Comparison of ENCODE assay signal across 1 fruit fly cellular context in the genomic region with DNA sequence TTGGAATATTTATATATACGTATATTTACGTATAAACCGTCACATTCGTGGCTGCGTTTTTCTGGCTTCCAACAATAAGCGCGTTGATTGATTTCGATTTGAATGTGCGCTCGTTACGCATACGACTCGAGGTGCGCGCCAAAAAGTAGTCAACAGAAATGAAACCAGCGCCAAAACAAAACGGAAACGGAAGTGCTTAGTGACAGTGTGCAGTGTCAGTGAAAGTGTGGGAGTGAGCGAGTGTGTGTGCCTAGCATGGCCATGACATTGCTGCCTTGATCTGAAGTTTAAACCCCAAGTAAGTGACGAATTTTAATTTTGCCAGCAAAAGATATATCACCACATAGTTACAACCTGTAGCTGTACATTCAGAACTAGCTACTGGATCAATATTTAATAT.
TF ChIP-seq lines count a peak whose summit lies in the region.

A gene (plus strand): TSS at position 192 of the 400 bp plus-strand sequence.

TF ChIP-seq in whole organism, embryonic, 481 proteins besides CTCF, POLR2A, EP300 and RAD21 (continued from another document):
- TF ChIP-seq CG6689 (GFP tag; IDR thresholded peaks at IDR 0.05; lab: Robert Waterston, UW) (no peak), pan (optimal IDR thresholded peaks at IDR 0.05; lab: Kevin White, UChicago) (no peak), pan (GFP tag; optimal IDR thresholded peaks at IDR 0.05 in 1 of 2, IDR thresholded peaks at IDR 0.05 in 1 of 2) (no peak), Hmr (GFP tag; optimal IDR thresholded peaks at IDR 0.05; lab: Kevin White, UChicago) (no peak), CG17568 (GFP tag; optimal IDR thresholded peaks at IDR 0.05; lab: Kevin White, UChicago) (peak; percentile 84), CG9437 (GFP tag; optimal IDR thresholded peaks at IDR 0.05; lab: Kevin White, UChicago) (peak; percentile 56), CG4424 (GFP tag; optimal IDR thresholded peaks at IDR 0.05; lab: Kevin White, UChicago) (no peak), CG8388 (GFP tag; optimal IDR thresholded peaks at IDR 0.05; lab: Kevin White, UChicago) (no peak), gcm (GFP tag; optimal IDR thresholded peaks at IDR 0.05; lab: Kevin White, UChicago) (peak; percentile 54), sima (GFP tag; optimal IDR thresholded peaks at IDR 0.05; lab: Kevin White, UChicago) (no peak), tll (GFP tag; optimal IDR thresholded peaks at IDR 0.05; lab: Kevin White, UChicago) (no peak), lmd (GFP tag; IDR thresholded peaks at IDR 0.05; lab: Robert Waterston, UW) (no peak), CG10366 (GFP tag; IDR thresholded peaks at IDR 0.05; lab: Robert Waterston, UW) (no peak), CG3847 (GFP tag; IDR thresholded peaks at IDR 0.05; lab: Robert Waterston, UW) (no peak), hth (optimal IDR thresholded peaks at IDR 0.05; lab: Kevin White, UChicago) (no peak), Taf1 (GFP tag; IDR thresholded peaks at IDR 0.05; lab: Robert Waterston, UW) (no peak), CG6175 (GFP tag; IDR thresholded peaks at IDR 0.05; lab: Robert Waterston, UW) (no peak), NC2β (GFP tag; optimal IDR thresholded peaks at IDR 0.05; lab: Kevin White, UChicago) (peak; percentile 7), HHEX (GFP tag; optimal IDR thresholded peaks at IDR 0.05; lab: Kevin White, UChicago) (peak; percentile 46), Lhr (GFP tag; optimal IDR thresholded peaks at IDR 0.05; lab: Kevin White, UChicago) (peak; percentile 19), PHDP (tag; optimal IDR thresholded peaks at IDR 0.05; lab: Kevin White, UChicago) (no peak), Mrtf (GFP tag; IDR thresholded peaks at IDR 0.05; lab: Robert Waterston, UW) (no peak), sqz (GFP tag; optimal IDR thresholded peaks at IDR 0.05; lab: Kevin White, UChicago) (no peak), CG4617 (GFP tag; optimal IDR thresholded peaks at IDR 0.05; lab: Kevin White, UChicago; ENCODE audit: borderline replicate concordance) (no peak), Stat92E (GFP tag; optimal IDR thresholded peaks at IDR 0.05; lab: Kevin White, UChicago) (no peak), CG3065 (GFP tag; optimal IDR thresholded peaks at IDR 0.05; lab: Kevin White, UChicago) (no peak), Lim3 (GFP tag; IDR thresholded peaks at IDR 0.05; lab: Robert Waterston, UW) (no peak), sens-2 (GFP tag; IDR thresholded peaks at IDR 0.05; lab: Robert Waterston, UW) (no peak), CG7987 (GFP tag; optimal IDR thresholded peaks at IDR 0.05; lab: Kevin White, UChicago) (peak; percentile 62), jigr1 (GFP tag; IDR thresholded peaks at IDR 0.05; lab: Robert Waterston, UW) (no peak), Oaz (GFP tag; IDR thresholded peaks at IDR 0.05; lab: Robert Waterston, UW) (no peak), tgo (GFP tag; IDR thresholded peaks at IDR 0.05; lab: Robert Waterston, UW) (no peak), ci (GFP tag; IDR thresholded peaks at IDR 0.05; lab: Robert Waterston, UW) (peak; percentile 94), CG17612 (GFP tag; IDR thresholded peaks at IDR 0.05; lab: Robert Waterston, UW) (no peak), CG18764 (GFP tag; optimal IDR thresholded peaks at IDR 0.05; lab: Kevin White, UChicago) (no peak), CG17186 (GFP tag; optimal IDR thresholded peaks at IDR 0.05; lab: Kevin White, UChicago) (peak; percentile 46), Max (GFP tag; optimal IDR thresholded peaks at IDR 0.05; lab: Kevin White, UChicago) (no peak), CG14050 (GFP tag; IDR thresholded peaks at IDR 0.05; lab: Robert Waterston, UW) (no peak), ab (GFP tag; optimal IDR thresholded peaks at IDR 0.05; lab: Kevin White, UChicago) (no peak), CG11398 (GFP tag; optimal IDR thresholded peaks at IDR 0.05; lab: Kevin White, UChicago) (no peak), CG9727 (GFP tag; optimal IDR thresholded peaks at IDR 0.05; lab: Kevin White, UChicago) (no peak), CG12104 (GFP tag; optimal IDR thresholded peaks at IDR 0.05; lab: Kevin White, UChicago) (no peak), schlank (tag; optimal IDR thresholded peaks at IDR 0.05; lab: Kevin White, UChicago) (no peak), jing (GFP tag; optimal IDR thresholded peaks at IDR 0.05; lab: Kevin White, UChicago) (no peak), Asciz (GFP tag; optimal IDR thresholded peaks at IDR 0.05; lab: Kevin White, UChicago) (peak; percentile 49), BEAF-32 (GFP tag; optimal IDR thresholded peaks at IDR 0.05; lab: Kevin White, UChicago) (no peak), ATbp (GFP tag; optimal IDR thresholded peaks at IDR 0.05; lab: Kevin White, UChicago) (peak; percentile 66), CG12299 (tag; optimal IDR thresholded peaks at IDR 0.05; lab: Kevin White, UChicago) (no peak), Adf1 (GFP tag; IDR thresholded peaks at IDR 0.05; lab: Robert Waterston, UW) (no peak), CG14667 (GFP tag; IDR thresholded peaks at IDR 0.05; lab: Robert Waterston, UW) (no peak), Rx (GFP tag; IDR thresholded peaks at IDR 0.05; lab: Robert Waterston, UW) (no peak), CG11504 (tag; optimal IDR thresholded peaks at IDR 0.05; lab: Kevin White, UChicago) (no peak), kay (GFP tag; optimal IDR thresholded peaks at IDR 0.05; lab: Kevin White, UChicago) (no peak), lov (optimal IDR thresholded peaks at IDR 0.05; lab: Kevin White, UChicago) (no peak), lov (GFP tag; IDR thresholded peaks at IDR 0.05; lab: Robert Waterston, UW) (0 out of 3 replicates have a peak, but pooled peaks have one; percentile 14), caup (GFP tag; optimal IDR thresholded peaks at IDR 0.05; lab: Kevin White, UChicago; ENCODE audit: severe bottlenecking) (peak; percentile 76), stc (GFP tag; IDR thresholded peaks at IDR 0.05; lab: Robert Waterston, UW) (peak; percentile 52; the same call in 1 of the 2 replicates), CG2116 (GFP tag; optimal IDR thresholded peaks at IDR 0.05; lab: Kevin White, UChicago) (peak; percentile 37), nau (GFP tag; optimal IDR thresholded peaks at IDR 0.05; lab: Kevin White, UChicago) (no peak)
TF ChIP-seq in whole organism, embryonic: peak in this region for 77.
